Fruit fly (Drosophila melanogaster): Measurements from ENCODE around the gene Nrd1.

DNA sequence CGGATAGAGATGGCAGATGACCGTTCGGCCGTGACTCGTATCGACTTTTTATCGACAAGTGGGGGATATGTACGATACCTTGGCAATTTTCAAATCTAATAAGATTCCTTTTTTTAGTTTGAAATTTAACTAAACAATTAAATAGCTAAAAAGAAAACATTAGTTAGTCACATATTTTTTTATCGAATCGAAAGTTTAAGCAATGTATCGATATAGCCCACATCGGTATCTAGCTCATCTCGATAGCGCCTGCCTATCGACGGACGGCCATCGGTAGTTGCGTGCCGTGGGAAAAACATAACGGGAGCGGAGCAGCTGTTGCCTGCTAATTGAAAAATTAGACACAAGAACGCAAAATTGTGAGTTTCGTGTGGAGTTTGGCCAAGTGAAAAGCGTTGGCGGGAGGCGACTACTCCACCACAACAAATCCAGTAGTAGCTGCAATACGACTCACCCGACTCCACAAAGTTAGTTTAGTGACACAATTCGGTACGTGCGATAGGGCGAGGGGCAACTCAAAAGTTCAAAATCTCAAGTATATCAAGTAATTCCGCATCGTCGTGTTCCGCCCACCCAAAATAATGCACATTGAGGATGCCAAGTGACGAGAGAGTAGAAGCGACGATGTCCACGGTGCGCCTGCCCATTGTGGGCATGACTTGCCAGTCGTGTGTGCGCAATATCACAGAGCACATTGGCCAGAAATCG, 13.8 kb downstream of the Nrd1 start, which contains the start of the genes CG10347 and ATP7:
- no peak for TF ChIP-seq CTCF (optimal IDR thresholded peaks at IDR 0.05)
- no peak for TF ChIP-seq CG8478 (optimal IDR thresholded peaks at IDR 0.05)
